In the genomic region with DNA sequence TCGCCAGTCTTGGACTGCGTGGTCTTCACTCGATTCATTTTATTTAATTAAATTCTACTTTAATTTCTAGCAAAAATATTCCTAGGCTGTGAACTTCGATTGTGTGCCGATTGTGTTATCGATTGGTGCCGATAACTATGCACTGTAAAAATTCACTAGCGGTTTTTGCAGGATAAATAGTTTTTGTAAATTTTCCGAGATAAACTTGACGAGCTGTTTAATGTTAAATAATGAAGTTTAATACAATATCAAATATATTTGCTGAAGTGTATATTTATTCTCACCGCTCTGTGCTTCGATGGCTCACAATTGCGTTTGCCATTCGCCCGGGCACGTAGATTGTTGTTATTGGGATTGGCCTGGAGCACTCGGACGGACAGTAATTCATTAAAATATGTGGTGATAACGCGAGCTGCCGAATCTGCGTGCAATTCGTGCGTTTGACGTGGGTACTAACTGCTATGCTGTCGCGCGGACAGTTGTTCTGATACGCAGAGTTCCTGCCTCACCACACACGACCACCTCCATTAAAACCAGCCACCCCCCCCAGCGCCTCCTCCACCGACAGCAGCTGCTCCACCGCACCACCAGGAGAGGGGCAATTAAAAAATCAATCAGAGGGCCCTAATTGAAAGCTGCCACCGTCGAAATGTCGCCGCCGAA, we compare ENCODE assay signal across 1 fruit fly cellular context.
A peak's percentile ranks its signal among the peaks of the same experiment; 100 is the strongest.
TF ChIP-seq lines count a peak whose summit lies in the region.

A gene (minus strand): TSS at position 123 of the 663 bp plus-strand sequence.
A gene (plus strand): TSS at position 341 of the 663 bp plus-strand sequence.

TF ChIP-seq in whole organism, embryonic, 481 proteins besides CTCF, POLR2A, EP300 and RAD21 (continued from another document and continues in another):
- TF ChIP-seq CG43689 (GFP tag; IDR thresholded peaks at IDR 0.05; lab: Robert Waterston, UW) (peak; percentile 79), eyg (GFP tag; optimal IDR thresholded peaks at IDR 0.05; lab: Kevin White, UChicago) (peak; percentile 88), dm (GFP tag; optimal IDR thresholded peaks at IDR 0.05; lab: Kevin White, UChicago) (peak; percentile 84), Deaf1 (tag; optimal IDR thresholded peaks at IDR 0.05; lab: Kevin White, UChicago) (peak; percentile 79), pnt (GFP tag; optimal IDR thresholded peaks at IDR 0.05; lab: Kevin White, UChicago) (peak; percentile 83), gt (GFP tag; IDR thresholded peaks at IDR 0.05; lab: Robert Waterston, UW) (peak; percentile 62; the same call in 1 of the 2 replicates), caup (GFP tag; optimal IDR thresholded peaks at IDR 0.05; lab: Kevin White, UChicago; ENCODE audit: severe bottlenecking) (peak; percentile 94), CG7357 (GFP tag; IDR thresholded peaks at IDR 0.05; lab: Robert Waterston, UW) (peak; percentile 82), CG6272 (GFP tag; IDR thresholded peaks at IDR 0.05; lab: Robert Waterston, UW) (peak; percentile 91), jumu (GFP tag; optimal IDR thresholded peaks at IDR 0.05; lab: Kevin White, UChicago) (peak; percentile 89), CG13287 (GFP tag; IDR thresholded peaks at IDR 0.05; lab: Robert Waterston, UW; ENCODE audit: partially characterized antibody) (peak; percentile 77), bab2 (GFP tag; optimal IDR thresholded peaks at IDR 0.05; lab: Kevin White, UChicago) (peak; percentile 94), BEAF-32 (GFP tag; optimal IDR thresholded peaks at IDR 0.05; lab: Kevin White, UChicago) (peak; percentile 66), sisA (GFP tag; IDR thresholded peaks at IDR 0.05; lab: Robert Waterston, UW) (peak; percentile 93), HLH54F (GFP tag; optimal IDR thresholded peaks at IDR 0.05; lab: Kevin White, UChicago) (peak; percentile 96), ro (GFP tag; IDR thresholded peaks at IDR 0.05; lab: Robert Waterston, UW) (peak; percentile 68), CG6854 (GFP tag; optimal IDR thresholded peaks at IDR 0.05; lab: Kevin White, UChicago) (peak; percentile 83), NfI (GFP tag; optimal IDR thresholded peaks at IDR 0.05; lab: Kevin White, UChicago) (peak; percentile 94), hkb (optimal IDR thresholded peaks at IDR 0.05; lab: Kevin White, UChicago) (no peak), hkb (GFP tag; IDR thresholded peaks at IDR 0.05; lab: Robert Waterston, UW) (peak; percentile 91), croc (GFP tag; conservative IDR thresholded peaks at IDR 0.05; lab: Robert Waterston, UW) (peak; percentile 79), kay (GFP tag; optimal IDR thresholded peaks at IDR 0.05; lab: Kevin White, UChicago) (peak; percentile 93), Fer2 (tag; optimal IDR thresholded peaks at IDR 0.05; lab: Kevin White, UChicago) (peak; percentile 90), Aef1 (GFP tag; IDR thresholded peaks at IDR 0.05; lab: Robert Waterston, UW) (peak; percentile 98), dimm (GFP tag; IDR thresholded peaks at IDR 0.05; lab: Robert Waterston, UW) (peak; percentile 75), rib (GFP tag; IDR thresholded peaks at IDR 0.05; lab: Robert Waterston, UW) (peak; percentile 83), sima (GFP tag; optimal IDR thresholded peaks at IDR 0.05; lab: Kevin White, UChicago) (peak; percentile 36), CG15514 (GFP tag; optimal IDR thresholded peaks at IDR 0.05; lab: Kevin White, UChicago) (peak; percentile 92), lab (GFP tag; optimal IDR thresholded peaks at IDR 0.05; lab: Kevin White, UChicago) (peak; percentile 96), CG15073 (GFP tag; optimal IDR thresholded peaks at IDR 0.05; lab: Kevin White, UChicago) (peak; percentile 54), sc (optimal IDR thresholded peaks at IDR 0.05; lab: Kevin White, UChicago) (no peak), sc (GFP tag; optimal IDR thresholded peaks at IDR 0.05; lab: Kevin White, UChicago) (peak; percentile 77), tll (GFP tag; optimal IDR thresholded peaks at IDR 0.05; lab: Kevin White, UChicago) (peak in 1 of 2 experiments; percentile 34), pb (GFP tag; optimal IDR thresholded peaks at IDR 0.05; lab: Kevin White, UChicago) (peak; percentile 69), gcm2 (GFP tag; optimal IDR thresholded peaks at IDR 0.05; lab: Kevin White, UChicago) (peak; percentile 82), tgo (GFP tag; IDR thresholded peaks at IDR 0.05; lab: Robert Waterston, UW) (peak; percentile 92), CG9727 (GFP tag; optimal IDR thresholded peaks at IDR 0.05; lab: Kevin White, UChicago) (peak; percentile 93), Dip3 (GFP tag; optimal IDR thresholded peaks at IDR 0.05; lab: Kevin White, UChicago) (peak; percentile 94), CG11456 (GFP tag; IDR thresholded peaks at IDR 0.05; lab: Robert Waterston, UW) (peak; percentile 97), E2f2 (GFP tag; IDR thresholded peaks at IDR 0.05; lab: Robert Waterston, UW) (peak; percentile 75), ap (GFP tag; IDR thresholded peaks at IDR 0.05; lab: Robert Waterston, UW) (peak; percentile 74), Max (GFP tag; optimal IDR thresholded peaks at IDR 0.05; lab: Kevin White, UChicago) (peak; percentile 96), CG1647 (GFP tag; optimal IDR thresholded peaks at IDR 0.05; lab: Kevin White, UChicago) (peak; percentile 93), CG3847 (GFP tag; IDR thresholded peaks at IDR 0.05; lab: Robert Waterston, UW) (peak; percentile 95), CG10959 (GFP tag; IDR thresholded peaks at IDR 0.05; lab: Robert Waterston, UW) (peak; percentile 87), Camta (GFP tag; optimal IDR thresholded peaks at IDR 0.05; lab: Kevin White, UChicago) (peak; percentile 93), CG15479 (GFP tag; optimal IDR thresholded peaks at IDR 0.05; lab: Kevin White, UChicago) (no peak), Elba2 (GFP tag; optimal IDR thresholded peaks at IDR 0.05; lab: Kevin White, UChicago) (peak; percentile 78), tup (GFP tag; optimal IDR thresholded peaks at IDR 0.05; lab: Kevin White, UChicago) (peak; percentile 91), ham (GFP tag; IDR thresholded peaks at IDR 0.05; lab: Robert Waterston, UW) (peak; percentile 84), inv (GFP tag; IDR thresholded peaks at IDR 0.05; lab: Robert Waterston, UW; ENCODE audit: partially characterized antibody) (peak; percentile 40), cg (GFP tag; optimal IDR thresholded peaks at IDR 0.05; lab: Kevin White, UChicago) (no peak), lilli (GFP tag; optimal IDR thresholded peaks at IDR 0.05; lab: Kevin White, UChicago) (peak; percentile 98), her (GFP tag; optimal IDR thresholded peaks at IDR 0.05; lab: Kevin White, UChicago) (peak; percentile 99), dan (GFP tag; IDR thresholded peaks at IDR 0.05; lab: Robert Waterston, UW) (peak; percentile 65), Hr78 (GFP tag; optimal IDR thresholded peaks at IDR 0.05; lab: Kevin White, UChicago) (no peak), CG10147 (GFP tag; optimal IDR thresholded peaks at IDR 0.05; lab: Kevin White, UChicago) (peak; percentile 90), pum (GFP tag; optimal IDR thresholded peaks at IDR 0.05; lab: Kevin White, UChicago) (peak; percentile 93), sens-2 (GFP tag; IDR thresholded peaks at IDR 0.05; lab: Robert Waterston, UW) (peak; percentile 96), Six4 (GFP tag; optimal IDR thresholded peaks at IDR 0.05; lab: Kevin White, UChicago) (peak; percentile 91), CG18476 (GFP tag; optimal IDR thresholded peaks at IDR 0.05; lab: Kevin White, UChicago) (peak; percentile 94), MESR4 (GFP tag; optimal IDR thresholded peaks at IDR 0.05; lab: Kevin White, UChicago) (peak; percentile 93), esg (GFP tag; conservative IDR thresholded peaks at IDR 0.05; lab: Robert Waterston, UW) (peak; percentile 88), Bteb2 (GFP tag; optimal IDR thresholded peaks at IDR 0.05; lab: Kevin White, UChicago) (peak; percentile 93), CG12942 (GFP tag; optimal IDR thresholded peaks at IDR 0.05; lab: Kevin White, UChicago) (peak; percentile 93), salm (tag; optimal IDR thresholded peaks at IDR 0.05; lab: Kevin White, UChicago) (peak; percentile 84), unpg (GFP tag; optimal IDR thresholded peaks at IDR 0.05; lab: Kevin White, UChicago) (peak; percentile 95), CG7556 (GFP tag; optimal IDR thresholded peaks at IDR 0.05; lab: Kevin White, UChicago) (peak; percentile 91), CG3281 (GFP tag; optimal IDR thresholded peaks at IDR 0.05; lab: Kevin White, UChicago) (peak; percentile 91), fd96Cb (tag; optimal IDR thresholded peaks at IDR 0.05; lab: Kevin White, UChicago) (peak; percentile 91), CG4707 (GFP tag; optimal IDR thresholded peaks at IDR 0.05; lab: Kevin White, UChicago) (peak; percentile 72), sob (GFP tag; IDR thresholded peaks at IDR 0.05; lab: Robert Waterston, UW) (peak; percentile 96), mld (GFP tag; IDR thresholded peaks at IDR 0.05; lab: Robert Waterston, UW; ENCODE audit: partially characterized antibody) (peak; percentile 59; the same call in 2 of the 3 replicates), Ets65A (GFP tag; lab: Kevin White, UChicago) (peak; percentile 99), Meics (GFP tag; optimal IDR thresholded peaks at IDR 0.05; lab: Kevin White, UChicago) (peak; percentile 94), CG3065 (GFP tag; optimal IDR thresholded peaks at IDR 0.05; lab: Kevin White, UChicago) (peak; percentile 87), CG11247 (GFP tag; IDR thresholded peaks at IDR 0.05; lab: Robert Waterston, UW) (peak; percentile 93), Antp (GFP tag; optimal IDR thresholded peaks at IDR 0.05; lab: Kevin White, UChicago) (peak; percentile 90), GATAe (GFP tag; conservative IDR thresholded peaks at IDR 0.05; lab: Robert Waterston, UW) (no peak; the same call in 1 of the 2 replicates), cwo (GFP tag; optimal IDR thresholded peaks at IDR 0.05; lab: Kevin White, UChicago) (peak; percentile 82), tio (GFP tag; optimal IDR thresholded peaks at IDR 0.05; lab: Kevin White, UChicago) (no peak), CHES-1-like (GFP tag; optimal IDR thresholded peaks at IDR 0.05; lab: Kevin White, UChicago) (peak; percentile 91), aop (GFP tag; IDR thresholded peaks at IDR 0.05; lab: Robert Waterston, UW) (peak; percentile 84), CG17361 (GFP tag; IDR thresholded peaks at IDR 0.05; lab: Robert Waterston, UW) (peak; percentile 93), pfk (GFP tag; optimal IDR thresholded peaks at IDR 0.05; lab: Kevin White, UChicago) (peak; percentile 29), Med (GFP tag; lab: Kevin White, UChicago) (peak; percentile 99), zen (tag; optimal IDR thresholded peaks at IDR 0.05; lab: Kevin White, UChicago) (peak; percentile 94), peb (GFP tag; IDR thresholded peaks at IDR 0.05; lab: Robert Waterston, UW) (peak; percentile 47; the same call in 1 of the 2 replicates), CG4328 (GFP tag; optimal IDR thresholded peaks at IDR 0.05; lab: Kevin White, UChicago) (peak; percentile 87), CG10565 (GFP tag; optimal IDR thresholded peaks at IDR 0.05; lab: Kevin White, UChicago) (peak; percentile 67), CG16815 (GFP tag; optimal IDR thresholded peaks at IDR 0.05; lab: Kevin White, UChicago) (peak; percentile 88), CG8924 (tag; optimal IDR thresholded peaks at IDR 0.05; lab: Kevin White, UChicago) (peak; percentile 93), CG17328 (GFP tag; IDR thresholded peaks at IDR 0.05; lab: Robert Waterston, UW) (peak; percentile 93), da (GFP tag; optimal IDR thresholded peaks at IDR 0.05; lab: Kevin White, UChicago) (peak; percentile 60), NK7.1 (GFP tag; optimal IDR thresholded peaks at IDR 0.05; lab: Kevin White, UChicago) (peak; percentile 84), CG10267 (tag; optimal IDR thresholded peaks at IDR 0.05; lab: Kevin White, UChicago) (peak; percentile 88), scrt (GFP tag; optimal IDR thresholded peaks at IDR 0.05; lab: Kevin White, UChicago) (no peak), kah (GFP tag; optimal IDR thresholded peaks at IDR 0.05; lab: Kevin White, UChicago) (peak; percentile 71), CG1529 (GFP tag; optimal IDR thresholded peaks at IDR 0.05; lab: Kevin White, UChicago) (peak; percentile 78), nau (GFP tag; optimal IDR thresholded peaks at IDR 0.05; lab: Kevin White, UChicago) (no peak), CG18011 (GFP tag; optimal IDR thresholded peaks at IDR 0.05; lab: Kevin White, UChicago) (peak; percentile 83), CG4854 (GFP tag; optimal IDR thresholded peaks at IDR 0.05; lab: Kevin White, UChicago) (no peak), CG2129 (GFP tag; IDR thresholded peaks at IDR 0.05; lab: Robert Waterston, UW; ENCODE audit: partially characterized antibody) (0 out of 2 replicates have a peak, but pooled peaks have one; percentile 4), CG8359 (GFP tag; optimal IDR thresholded peaks at IDR 0.05; lab: Kevin White, UChicago; ENCODE audit: borderline replicate concordance) (peak; percentile 57), sna (GFP tag; IDR thresholded peaks at IDR 0.05; lab: Robert Waterston, UW; ENCODE audit: partially characterized antibody) (peak; percentile 75; the same call in 1 of the 2 replicates), Scr (GFP tag; IDR thresholded peaks at IDR 0.05; lab: Robert Waterston, UW; ENCODE audit: partially characterized antibody) (peak; percentile 69), CG7786 (GFP tag; optimal IDR thresholded peaks at IDR 0.05; lab: Kevin White, UChicago) (peak; percentile 92), Hsf (GFP tag; optimal IDR thresholded peaks at IDR 0.05; lab: Kevin White, UChicago) (peak; percentile 96), Lpt (GFP tag; optimal IDR thresholded peaks at IDR 0.05; lab: Kevin White, UChicago) (no peak), yki (optimal IDR thresholded peaks at IDR 0.05; lab: Kevin White, UChicago) (no peak), CG3838 (GFP tag; optimal IDR thresholded peaks at IDR 0.05; lab: Kevin White, UChicago) (peak; percentile 89), Xrp1 (GFP tag; IDR thresholded peaks at IDR 0.05; lab: Robert Waterston, UW) (peak; percentile 96), stc (GFP tag; IDR thresholded peaks at IDR 0.05; lab: Robert Waterston, UW) (peak; percentile 92), repo (GFP tag; optimal IDR thresholded peaks at IDR 0.05; lab: Kevin White, UChicago) (peak; percentile 82), CG4404 (GFP tag; IDR thresholded peaks at IDR 0.05; lab: Robert Waterston, UW) (peak; percentile 85), CG13624 (GFP tag; optimal IDR thresholded peaks at IDR 0.05; lab: Kevin White, UChicago) (peak; percentile 96), gsb-n (tag; optimal IDR thresholded peaks at IDR 0.05; lab: Kevin White, UChicago) (no peak), ci (GFP tag; IDR thresholded peaks at IDR 0.05; lab: Robert Waterston, UW) (peak; percentile 95), slou (GFP tag; optimal IDR thresholded peaks at IDR 0.05; lab: Kevin White, UChicago) (no peak), vfl (GFP tag; optimal IDR thresholded peaks at IDR 0.05; lab: Kevin White, UChicago) (peak; percentile 94), H2.0 (GFP tag; IDR thresholded peaks at IDR 0.05; lab: Robert Waterston, UW) (peak; percentile 90)
